Fruit fly (Drosophila melanogaster) S2 (cell line): Measurements from ENCODE around the gene CG4914.

Experiments used
- CG8478 ChIP-seq: fragments of >200 bp; optimal IDR thresholded peaks from 2 replicates; lab custom pipeline; 2018
- CTCF ChIP-seq, 2 experiments: fragments of >200 bp; optimal IDR thresholded peaks; 2 replicates each; lab custom pipeline; 2018

DNA sequence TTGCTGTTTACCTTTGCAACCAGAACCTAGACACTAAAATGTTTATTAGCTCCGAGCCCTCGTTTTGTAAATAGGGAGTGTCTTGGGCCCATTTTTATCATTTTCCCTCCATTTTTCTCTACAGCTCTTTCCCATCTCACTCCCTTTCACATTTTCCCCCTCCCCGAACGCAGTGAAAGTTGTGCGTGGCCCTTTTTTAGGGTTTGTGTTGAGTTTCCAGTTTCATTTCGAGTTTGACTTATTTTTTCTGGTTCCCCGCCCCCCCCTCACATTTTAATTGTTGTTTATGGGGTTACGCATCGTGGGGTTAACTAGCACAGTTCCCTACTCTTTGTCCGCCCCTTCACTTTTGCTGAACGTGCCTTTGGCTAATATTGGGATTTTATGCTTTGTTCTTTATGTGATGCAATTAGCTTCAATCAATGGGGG, 52.4 kb downstream of the CG4914 start:
- TF ChIP-seq CG8478 (lab: Kevin White, UChicago) (no peak), CTCF (optimal IDR thresholded peaks at IDR 0.05; lab: Kevin White, UChicago) (no peak)
